Worm (Caenorhabditis elegans) whole organism, L2 larva: Measurements from ENCODE around the gene brf-1.

Experiments used
- C34F6.9 ChIP-seq: fragments of 150-350 bp; optimal IDR thresholded peaks from 2 replicates; lab custom pipeline; 2014; ENCODE audit warnings: missing biosample characterization, missing genetic modification characterization
- R02D3.7 ChIP-seq: fragments of 150-350 bp; optimal IDR thresholded peaks from 2 replicates; lab custom pipeline; 2014; ENCODE audit warnings: missing biosample characterization, missing genetic modification characterization
- Y55F3AM.14 ChIP-seq: fragments of 200-800 bp; sonication (Bioruptor generic); optimal IDR thresholded peaks from 2 replicates; lab custom pipeline; 2018; ENCODE audit warnings: mild to moderate bottlenecking, missing genetic modification characterization, missing compliant biosample characterization
- ZK546.5 ChIP-seq: sonication (generic microtip); optimal IDR thresholded peaks from 2 replicates; lab custom pipeline; 2017; ENCODE audit warnings: missing biosample characterization, missing genetic modification characterization
- ama-1 ChIP-seq: fragments of 150-350 bp; optimal IDR thresholded peaks from 2 replicates; lab custom pipeline; 2018; ENCODE audit warnings: inconsistent platforms
- blmp-1 ChIP-seq: sonication (generic microtip); optimal IDR thresholded peaks from 2 replicates; lab custom pipeline; 2017; ENCODE audit warnings: missing genetic modification characterization, mild to moderate bottlenecking, missing compliant biosample characterization, antibody characterized with exemption, moderate library complexity; ENCODE audit not compliant: insufficient read depth
- ceh-82 ChIP-seq: fragments of 150-350 bp; optimal IDR thresholded peaks from 2 replicates; lab custom pipeline; 2014; ENCODE audit warnings: missing biosample characterization, missing genetic modification characterization
- dmd-4 ChIP-seq: sonication (generic microtip); optimal IDR thresholded peaks from 2 replicates; lab custom pipeline; 2017; ENCODE audit warnings: missing biosample characterization, missing genetic modification characterization
- egl-27 ChIP-seq: sonication (generic microtip); optimal IDR thresholded peaks from 3 replicates; lab custom pipeline; 2017; ENCODE audit warnings: missing biosample characterization, missing genetic modification reagents, missing genetic modification characterization
- elt-1 ChIP-seq: fragments of 150-350 bp; optimal IDR thresholded peaks from 2 replicates; lab custom pipeline; 2014; ENCODE audit warnings: missing biosample characterization, missing genetic modification characterization
- fos-1 ChIP-seq: fragments of 150-350 bp; optimal IDR thresholded peaks from 2 replicates; lab custom pipeline; 2014; ENCODE audit warnings: missing biosample characterization, missing genetic modification characterization
- gmeb-1 ChIP-seq: fragments of 150-350 bp; optimal IDR thresholded peaks from 2 replicates; lab custom pipeline; 2014; ENCODE audit warnings: missing biosample characterization, missing genetic modification characterization
- lin-39 ChIP-seq: fragments of 150-350 bp; optimal IDR thresholded peaks from 2 replicates; lab custom pipeline; 2014; ENCODE audit warnings: missing biosample characterization, missing genetic modification reagents, missing genetic modification characterization
- lsy-2 ChIP-seq, 2 experiments: fragments of 150-350 bp in 1 of 2; sonication (generic microtip) in 1 of 2; optimal IDR thresholded peaks; 2 replicates each; lab custom pipeline; 2014 to 2017; ENCODE audit warnings: missing biosample characterization in 2 of 2, missing genetic modification characterization in 2 of 2
- mab-5 ChIP-seq: fragments of 150-350 bp; optimal IDR thresholded peaks from 2 replicates; lab custom pipeline; 2014; ENCODE audit warnings: missing biosample characterization, missing genetic modification characterization
- mbf-1 ChIP-seq: sonication (generic microtip); optimal IDR thresholded peaks from 2 replicates; lab custom pipeline; 2017; ENCODE audit warnings: missing biosample characterization, missing genetic modification characterization
- mdl-1 ChIP-seq, 2 experiments: fragments of 150-350 bp in 1 of 2; sonication (generic microtip) in 1 of 2; optimal IDR thresholded peaks; 2 replicates each; lab custom pipeline; 2017; ENCODE audit warnings: missing biosample characterization in 2 of 2, missing genetic modification characterization in 2 of 2
- nhr-11 ChIP-seq: fragments of 150-350 bp; optimal IDR thresholded peaks from 2 replicates; lab custom pipeline; 2014; ENCODE audit warnings: missing biosample characterization, missing genetic modification characterization
- nhr-12 ChIP-seq: fragments of 150-350 bp; optimal IDR thresholded peaks from 2 replicates; lab custom pipeline; 2014; ENCODE audit warnings: missing biosample characterization, missing genetic modification characterization
- nhr-129 ChIP-seq: fragments of 150-350 bp; optimal IDR thresholded peaks from 2 replicates; lab custom pipeline; 2014; ENCODE audit warnings: missing biosample characterization, missing genetic modification characterization
- nhr-21 ChIP-seq: fragments of 150-350 bp; optimal IDR thresholded peaks from 2 replicates; lab custom pipeline; 2014; ENCODE audit warnings: missing biosample characterization, missing genetic modification characterization
- nhr-237 ChIP-seq: fragments of 150-350 bp; optimal IDR thresholded peaks from 2 replicates; lab custom pipeline; 2014; ENCODE audit warnings: missing biosample characterization, missing genetic modification characterization
- nhr-6 ChIP-seq: fragments of 150-350 bp; optimal IDR thresholded peaks from 2 replicates; lab custom pipeline; 2014; ENCODE audit warnings: missing biosample characterization, missing genetic modification characterization
- sem-4 ChIP-seq: fragments of 150-350 bp; optimal IDR thresholded peaks from 2 replicates; lab custom pipeline; 2014; ENCODE audit warnings: missing biosample characterization, missing genetic modification reagents, missing genetic modification characterization
- skn-1 ChIP-seq: sonication (generic microtip); optimal IDR thresholded peaks from 2 replicates; lab custom pipeline; 2017; ENCODE audit warnings: missing biosample characterization, missing genetic modification characterization
- sma-3 ChIP-seq: sonication (generic microtip); optimal IDR thresholded peaks from 2 replicates; lab custom pipeline; 2016; ENCODE audit warnings: missing genetic modification reagents, missing genetic modification characterization, missing compliant biosample characterization
- sma-9 ChIP-seq, 2 experiments: fragments of 150-350 bp in 1 of 2; sonication (generic microtip) in 1 of 2; optimal IDR thresholded peaks; 2 replicates each; lab custom pipeline; 2014 to 2016; ENCODE audit warnings: missing genetic modification characterization in 2 of 2, mild to moderate bottlenecking in 1 of 2, missing biosample characterization in 1 of 2, missing compliant biosample characterization in 1 of 2, missing genetic modification reagents in 1 of 2, moderate library complexity in 1 of 2
- unc-39 ChIP-seq: fragments of 150-350 bp; optimal IDR thresholded peaks from 2 replicates; lab custom pipeline; 2014; ENCODE audit warnings: missing biosample characterization, missing genetic modification characterization
- unc-55 ChIP-seq: fragments of 150-350 bp; sonication (generic microtip); optimal IDR thresholded peaks from 3 replicates; lab custom pipeline; 2014; ENCODE audit warnings: missing biosample characterization, missing genetic modification reagents, missing genetic modification characterization
- zag-1 ChIP-seq: fragments of 150-350 bp; optimal IDR thresholded peaks from 2 replicates; lab custom pipeline; 2014; ENCODE audit warnings: missing biosample characterization, missing genetic modification characterization
- ztf-1 ChIP-seq: fragments of 200-800 bp; sonication (Bioruptor generic); conservative IDR thresholded peaks from 2 replicates; pipeline ENCODE4 v1.3.6; 2022; ENCODE audit warnings: missing genetic modification characterization, missing compliant biosample characterization
- ztf-11 ChIP-seq: sonication (generic microtip); optimal IDR thresholded peaks from 2 replicates; lab custom pipeline; 2017; ENCODE audit warnings: missing biosample characterization, missing genetic modification characterization

The brf-1 gene

DNA sequence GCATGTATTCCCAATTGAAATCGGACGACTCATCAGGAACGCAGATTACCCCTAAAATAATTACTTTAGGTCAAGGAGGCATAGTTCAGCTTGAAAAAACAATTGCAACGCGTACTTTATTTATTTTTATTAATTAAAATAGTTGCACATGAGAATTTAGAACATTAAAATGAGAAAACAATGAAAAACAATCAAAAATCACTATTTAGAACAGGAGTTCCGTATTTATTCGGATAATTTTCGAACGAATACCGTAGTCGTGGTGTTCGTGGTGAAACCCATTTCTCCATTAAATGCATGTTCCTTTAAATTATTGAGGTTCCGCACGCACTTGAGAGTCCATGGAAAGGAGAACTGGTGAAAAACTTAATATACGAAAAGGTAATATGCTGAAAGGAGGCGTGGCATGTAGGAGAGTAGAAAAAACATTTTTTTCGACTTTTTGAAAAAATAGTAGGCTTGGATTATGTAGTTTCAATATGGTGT lies 7.4 kb upstream of the brf-1 start, which contains the start of gene puf-8:
Gene puf-8, minus strand, starts transcription at position 51 of the 486 bp plus-strand sequence.
- TF ChIP-seq nhr-12 (tag; lab: Kevin White, UChicago): no peak
- TF ChIP-seq mab-5 (tag; lab: Kevin White, UChicago): no peak
- TF ChIP-seq nhr-237 (tag; lab: Kevin White, UChicago): no peak
- no peak for TF ChIP-seq ZK546.5

- TF ChIP-seq egl-27 (no peak), ceh-82 (tag; lab: Kevin White, UChicago) (no peak), ztf-1 (no peak), ZK546.5 (no peak), fos-1 (no peak), R02D3.7 (tag; lab: Kevin White, UChicago) (no peak), elt-1 (tag; lab: Kevin White, UChicago) (no peak), sma-3 (no peak), nhr-129 (tag; lab: Kevin White, UChicago) (no peak), nhr-237 (tag; lab: Kevin White, UChicago) (no peak), Y55F3AM.14 (GFP tag; lab: Kevin White, UChicago) (no peak), sem-4 (tag; lab: Kevin White, UChicago) (no peak), skn-1 (no peak)
Measured at ce11 chrII:7299042-7299441, 6.6 kb upstream of the brf-1 start, which contains the start of gene C30G12.1. TSS of gene C30G12.1 (plus strand) at chrII:7299342.

- TF ChIP-seq sma-9 (GFP tag; optimal IDR thresholded peaks at IDR 0.05; lab: Kevin White, UChicago) (peak; percentile 91), sma-9 (tag; optimal IDR thresholded peaks at IDR 0.05; lab: Kevin White, UChicago) (no peak), C34F6.9 (peak; percentile 81), blmp-1 (tag; lab: Kevin White, UChicago) (peak; percentile 27), ama-1 (lab: Kevin White, UChicago) (no peak), R02D3.7 (tag; lab: Kevin White, UChicago) (peak; percentile 26), zag-1 (tag; lab: Kevin White, UChicago) (no peak), mab-5 (tag; lab: Kevin White, UChicago) (peak; percentile 30), elt-1 (tag; lab: Kevin White, UChicago) (no peak), nhr-129 (tag; lab: Kevin White, UChicago) (peak; percentile 31), gmeb-1 (tag; lab: Kevin White, UChicago) (peak; percentile 79), ZK546.5 (no peak), sma-3 (peak; percentile 71), ceh-82 (tag; lab: Kevin White, UChicago) (no peak), nhr-21 (tag; lab: Kevin White, UChicago) (peak; percentile 41), lsy-2 (tag; optimal IDR thresholded peaks at IDR 0.05; lab: Kevin White, UChicago) (peak in 1 of 2 experiments; percentile 74)
Measured at ce11 chrII:7301670-7302151, 3.9 kb upstream of the brf-1 start, which contains the start of gene cul-4. TSS of gene cul-4 (plus strand) at chrII:7302101.

ce11 chrII:7310023-7310422 lies 4.4 kb downstream of the brf-1 start, which contains the start of the genes F45E12.5 and cnep-1:
TSS of gene F45E12.5 (minus strand) at chrII:7310115.
TSS of gene cnep-1 (plus strand) at chrII:7310348.
- TF ChIP-seq unc-55 (GFP tag; lab: Kevin White, UChicago): peak; percentile 36
- TF ChIP-seq skn-1: no peak
- TF ChIP-seq lsy-2 (tag; optimal IDR thresholded peaks at IDR 0.05; lab: Kevin White, UChicago): peak in 1 of 2 experiments; percentile 37
- peak; percentile 41 for TF ChIP-seq nhr-129 (tag; lab: Kevin White, UChicago)
- no peak for TF ChIP-seq dmd-4 (tag; lab: Kevin White, UChicago)
- no peak for TF ChIP-seq unc-39 (tag; lab: Kevin White, UChicago)
- peak; percentile 48 for TF ChIP-seq C34F6.9
- TF ChIP-seq, all 48 proteins: peak for 4

- TF ChIP-seq zag-1 (tag; lab: Kevin White, UChicago) (no peak), lin-39 (tag; lab: Kevin White, UChicago) (no peak), mbf-1 (tag; lab: Kevin White, UChicago) (no peak), ztf-11 (tag; lab: Kevin White, UChicago) (no peak), fos-1 (no peak), sma-3 (no peak)
Measured at ce11 chrII:7314083-7314482, 8.4 kb downstream of the brf-1 start, which contains the start of gene F45E12.6. TSS of gene F45E12.6 (minus strand) at chrII:7314183.

DNA sequence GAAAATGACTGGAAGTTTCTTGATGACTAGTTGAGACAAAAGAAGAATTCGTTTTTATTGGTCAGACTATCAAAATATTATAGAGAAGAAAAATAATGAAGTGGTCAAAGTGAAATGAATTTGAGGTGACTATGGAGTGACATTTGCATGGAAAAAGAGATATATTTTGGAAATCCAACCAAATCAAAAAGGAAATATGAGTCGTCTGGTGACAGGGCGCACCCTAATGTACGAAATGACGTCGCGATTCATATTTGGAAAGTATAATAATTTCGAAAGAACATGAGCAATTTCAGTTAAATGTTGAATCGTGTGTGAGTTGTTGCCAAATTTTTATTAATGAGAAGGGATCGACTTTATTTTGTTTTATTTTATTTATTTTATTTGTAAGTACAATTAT lies 11.8 kb downstream of the brf-1 start, which contains the start of gene F21D12.2:
Gene F21D12.2, plus strand, starts transcription at position 301 of the 400 bp plus-strand sequence.
- TF ChIP-seq skn-1: no peak
- no peak for TF ChIP-seq lin-39 (tag; lab: Kevin White, UChicago)
- TF ChIP-seq sma-9 (GFP tag; optimal IDR thresholded peaks at IDR 0.05; lab: Kevin White, UChicago): no peak
- TF ChIP-seq sma-9 (tag; optimal IDR thresholded peaks at IDR 0.05; lab: Kevin White, UChicago): no peak
- no peak for TF ChIP-seq C34F6.9
- TF ChIP-seq gmeb-1 (tag; lab: Kevin White, UChicago): no peak
- no peak for TF ChIP-seq mab-5 (tag; lab: Kevin White, UChicago)
- TF ChIP-seq R02D3.7 (tag; lab: Kevin White, UChicago): no peak
- no peak for TF ChIP-seq nhr-6 (tag; lab: Kevin White, UChicago)
- TF ChIP-seq nhr-11 (tag; lab: Kevin White, UChicago): no peak
- no peak for TF ChIP-seq mdl-1 (tag; optimal IDR thresholded peaks at IDR 0.05; lab: Kevin White, UChicago)
- no peak for TF ChIP-seq zag-1 (tag; lab: Kevin White, UChicago)
